Fruit fly (Drosophila melanogaster) whole organism, wandering third instar larva: Measurements from ENCODE around the gene CG14543.

Experiments used
- Dfd ChIP-seq: fragments of >200 bp; optimal IDR thresholded peaks from 2 replicates; lab custom pipeline; 2017; ENCODE audit warnings: missing biosample characterization, missing genetic modification characterization
- Mio ChIP-seq: sonication (Bioruptor generic); optimal IDR thresholded peaks from 2 replicates; lab custom pipeline; 2016; ENCODE audit warnings: missing biosample characterization, missing genetic modification characterization
- Myc ChIP-seq: fragments of >200 bp; optimal IDR thresholded peaks from 2 replicates; lab custom pipeline; 2017
- N ChIP-seq: fragments of >200 bp; optimal IDR thresholded peaks from 2 replicates; lab custom pipeline; 2018; ENCODE audit warnings: missing biosample characterization, missing external identifiers, missing genetic modification characterization
- OdsH ChIP-seq: fragments of 200-800 bp; sonication (Bioruptor generic); optimal IDR thresholded peaks from 2 replicates; lab custom pipeline; 2016; ENCODE audit warnings: missing biosample characterization, mild to moderate bottlenecking, missing genetic modification characterization
- br ChIP-seq: fragments of 200-800 bp; sonication (Bioruptor generic); optimal IDR thresholded peaks from 2 replicates; lab custom pipeline; 2016; ENCODE audit warnings: missing biosample characterization, missing genetic modification characterization
- ey ChIP-seq: fragments of 200-800 bp; sonication (Bioruptor generic); optimal IDR thresholded peaks from 2 replicates; lab custom pipeline; 2016; ENCODE audit warnings: missing biosample characterization, missing genetic modification characterization
- fru ChIP-seq: fragments of 200-800 bp; sonication (Bioruptor generic); optimal IDR thresholded peaks from 3 replicates; lab custom pipeline; 2016; ENCODE audit warnings: missing biosample characterization, mild to moderate bottlenecking, missing genetic modification characterization
- h ChIP-seq: fragments of 200-800 bp; sonication (Bioruptor generic); optimal IDR thresholded peaks from 3 replicates; lab custom pipeline; 2016; ENCODE audit warnings: missing biosample characterization, mild to moderate bottlenecking, missing genetic modification characterization
- jim ChIP-seq: fragments of 175-275, 200-325 bp; sonication (Bioruptor generic); optimal IDR thresholded peaks from 2 replicates; lab custom pipeline; 2016; ENCODE audit warnings: missing biosample characterization, mild to moderate bottlenecking, missing genetic modification characterization
- pan ChIP-seq: fragments of >200 bp; optimal IDR thresholded peaks from 2 replicates; lab custom pipeline; 2017
- tai ChIP-seq: sonication (Bioruptor generic); optimal IDR thresholded peaks from 2 replicates; lab custom pipeline; 2016; ENCODE audit warnings: missing biosample characterization, missing genetic modification characterization

DNA sequence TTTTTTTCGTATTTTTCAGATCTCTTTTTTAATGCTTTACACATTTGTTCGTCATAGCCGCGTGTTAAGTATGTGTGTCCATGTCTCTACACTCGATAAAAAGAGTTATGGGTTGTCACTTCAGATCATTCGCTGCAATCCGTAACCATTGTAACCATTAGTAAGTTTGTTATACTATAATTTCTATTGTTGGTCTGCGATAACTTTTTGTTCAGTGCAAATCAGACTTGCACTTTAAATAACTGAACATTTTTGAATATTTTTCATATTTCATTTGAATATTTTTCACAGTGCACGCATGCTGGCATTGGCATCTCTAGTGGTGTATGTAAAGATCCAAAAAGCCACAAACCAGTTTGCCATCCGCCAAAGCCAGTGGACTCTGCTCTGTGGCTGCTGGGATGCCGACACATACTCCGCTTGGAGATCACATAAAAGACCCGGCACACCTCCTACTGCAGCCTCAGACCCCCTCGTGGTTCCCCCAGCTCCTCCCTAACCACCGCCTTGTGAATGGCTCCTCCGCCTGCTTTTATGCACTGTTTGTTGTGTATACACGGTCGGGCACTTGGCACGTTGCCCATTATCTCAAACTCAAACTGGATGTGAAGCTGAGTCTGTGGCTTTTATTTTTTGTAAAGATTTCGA is 47.4 kb upstream of the CG14543 start:
- no peak for TF ChIP-seq pan (lab: Kevin White, UChicago)
- peak; percentile 97 for TF ChIP-seq br
- peak; percentile 98 for TF ChIP-seq ey (GFP tag; lab: Kevin White, UChicago)
- peak; percentile 98 for TF ChIP-seq h
- TF ChIP-seq tai (GFP tag; lab: Kevin White, UChicago) = peak; percentile 88
- TF ChIP-seq Mio = peak; percentile 36
- no peak for TF ChIP-seq N (GFP tag; lab: Kevin White, UChicago)
- no peak for TF ChIP-seq Dfd (GFP tag; lab: Kevin White, UChicago)
- TF ChIP-seq fru (GFP tag; lab: Kevin White, UChicago) = peak; percentile 98
- no peak for TF ChIP-seq jim (GFP tag; lab: Kevin White, UChicago)
- peak; percentile 98 for TF ChIP-seq OdsH (GFP tag; lab: Kevin White, UChicago)
- TF ChIP-seq Myc (lab: Kevin White, UChicago) = no peak
